Fruit fly (Drosophila melanogaster) Kc167 (cell line): Measurements from ENCODE around the gene tld.

ENCODE experiments used
- Myc ChIP-seq: fragments of >200 bp; optimal IDR thresholded peaks from 2 replicates; lab custom pipeline; 2017; ENCODE audit warnings: missing external identifiers
- Sin3A ChIP-seq: fragments of >200 bp; optimal IDR thresholded peaks from 2 replicates; lab custom pipeline; 2018; ENCODE audit warnings: missing external identifiers
- h ChIP-seq: fragments of >200 bp; optimal IDR thresholded peaks from 3 replicates; lab custom pipeline; 2018; ENCODE audit warnings: missing external identifiers
- psq ChIP-seq: fragments of >200 bp; optimal IDR thresholded peaks from 2 replicates; lab custom pipeline; 2017; ENCODE audit warnings: missing external identifiers
- ttk ChIP-seq: sonication (Bioruptor generic); optimal IDR thresholded peaks from 2 replicates; lab custom pipeline; 2017; ENCODE audit warnings: missing external identifiers

tld gene

dm6 chr3R:24799503-24799902, 50.0 kb downstream of the tld start, which contains the start of gene Ude:
TSS of gene Ude (minus strand) at chr3R:24799668.
- TF ChIP-seq Sin3A (lab: Kevin White, UChicago) (no peak), Myc (lab: Kevin White, UChicago) (no peak), ttk (lab: Kevin White, UChicago) (no peak), psq (lab: Kevin White, UChicago) (no peak), h (no peak)
